Worm (Caenorhabditis elegans) whole organism, early embryonic: ENCODE measurements around the gene ZK177.12.

Experiments used
- B0310.2 ChIP-seq: sonication (generic microtip); optimal IDR thresholded peaks from 2 replicates; lab custom pipeline; 2016; ENCODE audit warnings: mild to moderate bottlenecking, missing genetic modification characterization, missing compliant biosample characterization
- ama-1 ChIP-seq: fragments of 150-350 bp; optimal IDR thresholded peaks from 2 replicates; lab custom pipeline; 2014
- flt-1 ChIP-seq: fragments of 200-800 bp; sonication (Bioruptor generic); IDR thresholded peaks from 2 replicates; pipeline ENCODE4 v1.3.6; 2022; ENCODE audit warnings: missing genetic modification characterization, missing compliant biosample characterization
- pes-1 ChIP-seq: fragments of 200-800 bp; sonication (Bioruptor generic); IDR thresholded peaks from 2 replicates; pipeline ENCODE4 v1.3.6; 2022; ENCODE audit warnings: missing genetic modification reagents, missing genetic modification characterization, missing compliant biosample characterization
- scrt-1 ChIP-seq: fragments of 200-800 bp; sonication (Bioruptor generic); IDR thresholded peaks from 2 replicates; pipeline ENCODE4 v1.3.6; 2022; ENCODE audit warnings: missing genetic modification characterization, missing compliant biosample characterization
- sea-1 ChIP-seq: fragments of 200-800 bp; sonication (Bioruptor generic); conservative IDR thresholded peaks from 2 replicates; pipeline ENCODE4 v1.3.6; 2022; ENCODE audit warnings: missing genetic modification characterization, missing compliant biosample characterization
- tra-4 ChIP-seq: sonication (generic microtip); optimal IDR thresholded peaks from 2 replicates; lab custom pipeline; 2017; ENCODE audit warnings: missing genetic modification characterization, missing compliant biosample characterization

DNA sequence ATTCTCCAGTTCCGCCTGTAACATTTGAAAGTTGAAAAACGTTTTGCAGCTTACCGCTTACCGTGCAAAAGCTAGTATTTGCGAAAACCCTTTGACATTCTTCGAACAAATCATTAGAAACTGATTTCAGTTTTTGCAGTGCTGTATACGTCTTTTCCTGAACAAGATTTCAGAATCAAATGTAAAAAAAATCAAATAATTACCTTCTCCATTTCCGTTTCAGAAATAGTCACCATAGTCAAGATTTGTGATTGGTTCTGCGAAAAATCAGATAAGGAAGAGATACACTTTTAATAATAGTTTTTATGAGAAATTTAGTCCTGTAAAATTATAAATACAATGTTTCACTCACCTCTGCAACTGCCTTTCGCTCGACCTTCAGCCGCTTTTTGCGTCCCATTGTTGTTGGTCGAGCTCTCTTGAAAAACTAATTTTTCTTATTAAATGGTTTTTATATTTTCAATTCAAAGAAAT, 10.4 kb downstream of the ZK177.12 start, which contains the start of gene C17C3.9:
- TF ChIP-seq pes-1 (GFP tag; lab: Robert Waterston, UW) (no peak), ama-1 (lab: Kevin White, UChicago) (no peak), sea-1 (GFP tag; lab: Robert Waterston, UW) (no peak), flt-1 (GFP tag; lab: Robert Waterston, UW) (no peak), scrt-1 (GFP tag; lab: Robert Waterston, UW) (no peak), tra-4 (tag; lab: Kevin White, UChicago) (no peak), B0310.2 (tag; lab: Kevin White, UChicago) (no peak)
